Worm (Caenorhabditis elegans): ENCODE data around the gene F40F8.5.

F40F8.5 gene

ce11 chrII:11086770-11087169, 48.0 kb downstream of the F40F8.5 start:
- TF ChIP-seq ceh-48 (tag; optimal IDR thresholded peaks at IDR 0.05) (no peak), ceh-31 (tag; optimal IDR thresholded peaks at IDR 0.05) (peak; percentile 18), unc-42 (tag; optimal IDR thresholded peaks at IDR 0.05) (peak; percentile 77)

All from whole organism, late embryonic.